Fruit fly (Drosophila melanogaster) whole organism, prepupa: ENCODE data around the gene LManIV.

Source experiments
- Sox102F ChIP-seq: fragments of 200-800 bp; sonication (Bioruptor generic); optimal IDR thresholded peaks from 2 replicates; lab custom pipeline; 2016; ENCODE audit warnings: missing biosample characterization, mild to moderate bottlenecking, missing genetic modification characterization
- fd59A ChIP-seq: fragments of 200-800 bp; sonication (Bioruptor generic); optimal IDR thresholded peaks from 2 replicates; lab custom pipeline; 2017; ENCODE audit warnings: missing biosample characterization, mild to moderate bottlenecking, missing genetic modification characterization, missing genetic modification reagents
- net ChIP-seq: fragments of 200-800 bp; sonication (Bioruptor generic); optimal IDR thresholded peaks from 3 replicates; lab custom pipeline; 2016; ENCODE audit warnings: missing biosample characterization, missing genetic modification characterization

DNA sequence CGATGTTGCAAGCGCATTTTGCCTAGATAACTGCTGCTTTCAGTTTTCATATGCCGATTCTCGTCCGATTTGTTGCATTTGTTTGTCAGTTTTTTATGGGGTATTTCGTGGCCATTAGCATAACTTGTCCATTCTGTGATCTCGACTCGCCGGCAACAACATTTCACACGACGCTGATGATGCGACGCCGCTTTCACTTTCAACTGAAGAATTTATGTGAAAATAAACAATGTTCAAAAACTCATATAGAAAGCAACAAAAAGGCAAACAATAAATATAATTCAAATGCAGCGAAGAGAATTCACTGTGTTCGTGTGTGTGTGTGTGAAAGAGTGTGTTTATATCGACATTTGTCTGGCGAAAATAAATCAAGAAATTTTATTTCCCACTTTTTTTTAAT lies 37.1 kb downstream of the LManIV start:
- no peak for TF ChIP-seq fd59A (GFP tag; lab: Kevin White, UChicago)
- TF ChIP-seq net (GFP tag; lab: Kevin White, UChicago) = no peak
- TF ChIP-seq Sox102F = no peak
